Fruit fly (Drosophila melanogaster) whole organism, embryonic: ENCODE measurements around the gene Nle.

Experiments used
- BEAF-32 ChIP-seq: fragments of 200-800 bp; sonication (Bioruptor generic); optimal IDR thresholded peaks from 3 replicates; lab custom pipeline; 2017; ENCODE audit warnings: missing biosample characterization, missing genetic modification characterization, mild to moderate bottlenecking, moderate library complexity, missing genetic modification reagents
- Bgb ChIP-seq: fragments of 200-800 bp; sonication (Bioruptor generic); IDR thresholded peaks from 2 replicates; pipeline ENCODE4 v1.3.6; 2022; ENCODE audit warnings: missing biosample characterization, missing genetic modification characterization; ENCODE audit not compliant: partially characterized antibody
- CG10366 ChIP-seq: fragments of 200-800 bp; sonication (Bioruptor generic); IDR thresholded peaks from 2 replicates; pipeline ENCODE4 v1.3.6; 2022; ENCODE audit warnings: missing biosample characterization, missing genetic modification characterization
- CG17568 ChIP-seq: fragments of 200-800 bp; sonication (Bioruptor generic); optimal IDR thresholded peaks from 2 replicates; lab custom pipeline; 2018; ENCODE audit warnings: missing biosample characterization, mild to moderate bottlenecking, missing genetic modification characterization, moderate library complexity
- CG17912 ChIP-seq: fragments of 200-800 bp; sonication (Bioruptor generic); optimal IDR thresholded peaks from 2 replicates; lab custom pipeline; 2018; ENCODE audit warnings: missing biosample characterization, mild to moderate bottlenecking, missing genetic modification characterization
- CG18599 ChIP-seq: fragments of 200-800 bp; sonication (Bioruptor generic); optimal IDR thresholded peaks from 3 replicates; lab custom pipeline; 2017; ENCODE audit warnings: missing biosample characterization, missing genetic modification characterization, mild to moderate bottlenecking, moderate library complexity, missing genetic modification reagents
- CG2120 ChIP-seq: fragments of 200-800 bp; sonication (Bioruptor generic); optimal IDR thresholded peaks from 3 replicates; lab custom pipeline; 2016; ENCODE audit warnings: missing biosample characterization, missing genetic modification characterization
- CG2875 ChIP-seq: fragments of 200-800 bp; sonication (Bioruptor generic); optimal IDR thresholded peaks from 2 replicates; lab custom pipeline; 2017; ENCODE audit warnings: missing biosample characterization, mild to moderate bottlenecking, missing genetic modification characterization, missing genetic modification reagents
- CG31388 ChIP-seq: fragments of 200-800 bp; sonication (Bioruptor generic); optimal IDR thresholded peaks from 2 replicates; lab custom pipeline; 2016; ENCODE audit warnings: missing biosample characterization, missing genetic modification characterization
- CG34422 ChIP-seq: fragments of 200-800 bp; sonication (Bioruptor generic); IDR thresholded peaks from 3 replicates; pipeline ENCODE4 v1.3.6; 2022; ENCODE audit warnings: missing biosample characterization, missing genetic modification characterization
- CG4707 ChIP-seq: fragments of 200-800 bp; sonication (Bioruptor generic); optimal IDR thresholded peaks from 2 replicates; lab custom pipeline; 2018; ENCODE audit warnings: missing biosample characterization, mild to moderate bottlenecking, missing genetic modification characterization, moderate library complexity
- CG6813 ChIP-seq: fragments of 200-800 bp; sonication (Bioruptor generic); optimal IDR thresholded peaks from 2 replicates; lab custom pipeline; 2017; ENCODE audit warnings: missing biosample characterization, missing genetic modification characterization, mild to moderate bottlenecking, moderate library complexity, missing genetic modification reagents
- CG8359 ChIP-seq: fragments of 200-800 bp; sonication (Bioruptor generic); optimal IDR thresholded peaks from 2 replicates; lab custom pipeline; 2017; ENCODE audit warnings: missing biosample characterization, mild to moderate bottlenecking, missing genetic modification characterization, borderline replicate concordance
- CG9876 ChIP-seq: fragments of 200-800 bp; sonication (Bioruptor generic); optimal IDR thresholded peaks from 2 replicates; lab custom pipeline; 2016; ENCODE audit warnings: missing biosample characterization, missing genetic modification characterization
- Camta ChIP-seq: fragments of 200-800 bp; sonication (Bioruptor generic); optimal IDR thresholded peaks from 2 replicates; lab custom pipeline; 2016; ENCODE audit warnings: missing biosample characterization, missing genetic modification characterization
- D19B ChIP-seq: fragments of 200-800 bp; sonication (Bioruptor generic); optimal IDR thresholded peaks from 2 replicates; lab custom pipeline; 2017; ENCODE audit warnings: missing biosample characterization, mild to moderate bottlenecking, missing genetic modification characterization
- Dip3 ChIP-seq: fragments of 200-800 bp; sonication (Bioruptor generic); optimal IDR thresholded peaks from 3 replicates; lab custom pipeline; 2016; ENCODE audit warnings: missing biosample characterization, missing genetic modification characterization
- Dll ChIP-seq: fragments of 200-800 bp; sonication (Bioruptor generic); IDR thresholded peaks from 4 replicates; pipeline ENCODE4 v1.3.6; 2022; ENCODE audit warnings: missing biosample characterization, missing genetic modification characterization; ENCODE audit not compliant: partially characterized antibody
- E2f1 ChIP-seq: fragments of 200-800 bp; sonication (Bioruptor generic); IDR thresholded peaks from 2 replicates; pipeline ENCODE4 v1.3.6; 2022; ENCODE audit warnings: missing biosample characterization, missing genetic modification characterization
- E2f2 ChIP-seq: fragments of 200-800 bp; sonication (Bioruptor generic); IDR thresholded peaks from 2 replicates; pipeline ENCODE4 v1.3.6; 2022; ENCODE audit warnings: missing biosample characterization, missing genetic modification characterization
- ERR ChIP-seq: fragments of 200-800 bp; sonication (Bioruptor generic); optimal IDR thresholded peaks from 2 replicates; lab custom pipeline; 2016; ENCODE audit warnings: missing biosample characterization, missing genetic modification characterization
- GATAe ChIP-seq: fragments of 200-800 bp; sonication (Bioruptor generic); conservative IDR thresholded peaks from 2 replicates; pipeline ENCODE4 v1.3.6; 2022; ENCODE audit warnings: missing biosample characterization, missing genetic modification characterization
- Hmr ChIP-seq: fragments of 200-800 bp; sonication (Bioruptor generic); optimal IDR thresholded peaks from 3 replicates; lab custom pipeline; 2017; ENCODE audit warnings: mild to moderate bottlenecking, missing biosample characterization, missing genetic modification reagents, missing genetic modification characterization
- Hmx ChIP-seq: fragments of 200-800 bp; sonication (Bioruptor generic); optimal IDR thresholded peaks from 2 replicates; lab custom pipeline; 2016; ENCODE audit warnings: missing biosample characterization, missing genetic modification characterization
- MBD-R2 ChIP-seq: fragments of 200-800 bp; sonication (Bioruptor generic); IDR thresholded peaks from 2 replicates; pipeline ENCODE4 v1.3.6; 2022; ENCODE audit warnings: missing biosample characterization, missing genetic modification characterization
- MESR4 ChIP-seq: fragments of 200-800 bp; sonication (Bioruptor generic); optimal IDR thresholded peaks from 2 replicates; lab custom pipeline; 2018; ENCODE audit warnings: missing biosample characterization, mild to moderate bottlenecking, missing genetic modification characterization, moderate library complexity
- Meics ChIP-seq: fragments of 200-800 bp; sonication (Bioruptor generic); optimal IDR thresholded peaks from 2 replicates; lab custom pipeline; 2017; ENCODE audit warnings: missing biosample characterization, mild to moderate bottlenecking, missing genetic modification characterization
- Mrtf ChIP-seq: fragments of 200-800 bp; sonication (Bioruptor generic); IDR thresholded peaks from 3 replicates; pipeline ENCODE4 v1.3.6; 2022; ENCODE audit warnings: missing biosample characterization, missing genetic modification characterization
- Trl ChIP-seq, 3 experiments: fragments of >200 bp in 2 of 3; fragments of 200-800 bp in 1 of 3; sonication (Bioruptor generic) in 1 of 3; optimal IDR thresholded peaks; 2 replicates in 1 of 3; 3 replicates in 2 of 3; lab custom pipeline; 2016 to 2017; ENCODE audit warnings: missing biosample characterization in 1 of 3, missing genetic modification characterization in 1 of 3
- Vsx1 ChIP-seq: fragments of 200-800 bp; sonication (Bioruptor generic); optimal IDR thresholded peaks from 2 replicates; lab custom pipeline; 2017; ENCODE audit warnings: missing biosample characterization, mild to moderate bottlenecking, missing genetic modification characterization, missing genetic modification reagents
- YL-1 ChIP-seq: fragments of 200-800 bp; sonication (Bioruptor generic); optimal IDR thresholded peaks from 3 replicates; lab custom pipeline; 2017; ENCODE audit warnings: missing biosample characterization, mild to moderate bottlenecking, missing genetic modification characterization
- abd-A ChIP-seq: fragments of 200-800 bp; sonication (Bioruptor generic); optimal IDR thresholded peaks from 3 replicates; lab custom pipeline; 2019; ENCODE audit warnings: missing biosample characterization, mild to moderate bottlenecking, missing genetic modification characterization, moderate library complexity
- aop ChIP-seq: fragments of 200-800 bp; sonication (Bioruptor generic); IDR thresholded peaks from 2 replicates; pipeline ENCODE4 v1.3.6; 2022; ENCODE audit warnings: missing biosample characterization, missing genetic modification characterization
- br ChIP-seq: fragments of >200 bp; optimal IDR thresholded peaks from 2 replicates; lab custom pipeline; 2017
- cad ChIP-seq: fragments of >200 bp; optimal IDR thresholded peaks from 2 replicates; lab custom pipeline; 2017; ENCODE audit warnings: missing biosample characterization, missing genetic modification characterization
- cg ChIP-seq: fragments of 200-800 bp; sonication (Bioruptor generic); optimal IDR thresholded peaks from 3 replicates; lab custom pipeline; 2019; ENCODE audit warnings: missing biosample characterization, mild to moderate bottlenecking, missing genetic modification characterization, moderate library complexity
- chinmo ChIP-seq: fragments of 200-800 bp; sonication (Bioruptor generic); IDR thresholded peaks from 4 replicates; pipeline ENCODE4 v1.3.6; 2022; ENCODE audit warnings: missing biosample characterization, missing genetic modification characterization; ENCODE audit not compliant: partially characterized antibody
- chm ChIP-seq: fragments of 200-800 bp; sonication (Bioruptor generic); IDR thresholded peaks from 2 replicates; pipeline ENCODE4 v1.3.6; 2022; ENCODE audit warnings: missing biosample characterization, missing genetic modification characterization
- croc ChIP-seq: fragments of 200-800 bp; sonication (Bioruptor generic); conservative IDR thresholded peaks from 3 replicates; pipeline ENCODE4 v1.3.6; 2022; ENCODE audit warnings: missing biosample characterization, missing genetic modification characterization
- crp ChIP-seq, 2 experiments: fragments of 200-800 bp; sonication (Bioruptor generic); optimal IDR thresholded peaks; 2 replicates in 1 of 2; 3 replicates in 1 of 2; lab custom pipeline; 2017; ENCODE audit warnings: missing biosample characterization in 2 of 2, missing genetic modification characterization in 2 of 2, mild to moderate bottlenecking in 1 of 2, moderate library complexity in 1 of 2
- cwo ChIP-seq: fragments of 200-800 bp; sonication (Bioruptor generic); optimal IDR thresholded peaks from 3 replicates; lab custom pipeline; 2017; ENCODE audit warnings: missing biosample characterization, missing genetic modification characterization, mild to moderate bottlenecking, moderate library complexity, missing genetic modification reagents
- dimm ChIP-seq: fragments of 200-800 bp; sonication (Bioruptor generic); IDR thresholded peaks from 2 replicates; pipeline ENCODE4 v1.3.6; 2022; ENCODE audit warnings: missing biosample characterization, missing genetic modification characterization
- fu2 ChIP-seq: fragments of 200-800 bp; sonication (Bioruptor generic); optimal IDR thresholded peaks from 2 replicates; lab custom pipeline; 2016; ENCODE audit warnings: missing biosample characterization, missing genetic modification characterization
- grau ChIP-seq: fragments of 200-800 bp; optimal IDR thresholded peaks from 3 replicates; lab custom pipeline; 2019; ENCODE audit warnings: missing biosample characterization, mild to moderate bottlenecking, missing genetic modification characterization, moderate library complexity
- hb ChIP-seq: fragments of 200-800 bp; sonication (Bioruptor generic); IDR thresholded peaks from 3 replicates; pipeline ENCODE4 v1.3.6; 2022; ENCODE audit warnings: missing biosample characterization, missing genetic modification characterization; ENCODE audit not compliant: partially characterized antibody
- mirr ChIP-seq: fragments of 200-800 bp; sonication (Bioruptor generic); optimal IDR thresholded peaks from 3 replicates; lab custom pipeline; 2018; ENCODE audit warnings: missing biosample characterization, mild to moderate bottlenecking, missing genetic modification characterization
- rib ChIP-seq: fragments of 200-800 bp; sonication (Bioruptor generic); IDR thresholded peaks from 2 replicates; pipeline ENCODE4 v1.3.6; 2022; ENCODE audit warnings: missing biosample characterization, missing genetic modification characterization
- toy ChIP-seq: fragments of 200-800 bp; sonication (Bioruptor generic); IDR thresholded peaks from 2 replicates; pipeline ENCODE4 v1.3.6; 2022; ENCODE audit warnings: missing biosample characterization, missing genetic modification characterization
- vnd ChIP-seq: fragments of 200-800 bp; sonication (Bioruptor generic); IDR thresholded peaks from 3 replicates; pipeline ENCODE4 v1.3.6; 2022; ENCODE audit warnings: missing biosample characterization, missing genetic modification characterization; ENCODE audit not compliant: partially characterized antibody

Nle gene

DNA sequence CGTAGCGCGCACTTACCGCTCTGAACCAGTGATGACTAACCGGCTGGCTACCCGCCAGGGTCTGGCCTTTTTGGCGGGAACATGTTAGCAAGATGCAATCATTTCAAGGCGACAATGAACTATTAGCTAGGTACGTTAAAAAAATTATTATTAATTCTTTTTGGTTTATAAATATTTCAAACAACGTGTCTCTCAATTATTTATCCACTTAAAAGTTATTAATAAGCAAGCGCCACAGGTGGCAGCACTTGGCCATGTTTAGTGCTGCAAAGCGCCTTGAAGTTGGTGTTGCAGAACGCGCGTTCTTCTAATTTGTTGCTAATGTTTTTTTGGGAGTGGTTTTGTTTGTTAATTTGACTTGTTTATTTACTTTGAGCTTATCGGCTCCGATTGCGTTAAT, 6.3 kb upstream of the Nle start, which contains the start of the genes Ipk2 and cold (continued):
- TF ChIP-seq CG8359 (no peak), Hmr (GFP tag; lab: Kevin White, UChicago) (peak; percentile 86), hb (GFP tag; lab: Robert Waterston, UW) (no peak), Meics (peak; percentile 83), CG2875 (GFP tag; lab: Kevin White, UChicago) (peak; percentile 24), fu2 (GFP tag; lab: Kevin White, UChicago) (peak; percentile 79), toy (GFP tag; lab: Robert Waterston, UW) (0 out of 2 replicates have a peak, but pooled peaks have one; percentile 29), aop (GFP tag; lab: Robert Waterston, UW) (no peak), chinmo (no peak), Trl (optimal IDR thresholded peaks at IDR 0.05; lab: Kevin White, UChicago) (no peak), Trl (GFP tag; optimal IDR thresholded peaks at IDR 0.05; lab: Kevin White, UChicago) (peak; percentile 78), croc (peak; percentile 64), YL-1 (GFP tag; lab: Kevin White, UChicago) (peak; percentile 93), CG34422 (GFP tag; lab: Robert Waterston, UW) (peak; percentile 51; the same call in 2 of the 3 replicates), mirr (GFP tag; lab: Kevin White, UChicago) (peak; percentile 63), CG10366 (GFP tag; lab: Robert Waterston, UW) (peak; percentile 60), CG31388 (GFP tag; lab: Kevin White, UChicago) (peak; percentile 25), CG17912 (no peak), MESR4 (peak; percentile 45), Dll (GFP tag; lab: Robert Waterston, UW) (peak; percentile 56; the same call in 3 of the 4 replicates), br (lab: Kevin White, UChicago) (no peak), Vsx1 (GFP tag; lab: Kevin White, UChicago) (no peak), CG9876 (GFP tag; lab: Kevin White, UChicago) (peak; percentile 63), cwo (GFP tag; lab: Kevin White, UChicago) (peak; percentile 59), rib (GFP tag; lab: Robert Waterston, UW) (peak; percentile 43; the same call in 1 of the 2 replicates), CG18599 (GFP tag; lab: Kevin White, UChicago) (peak; percentile 91), CG17568 (no peak), E2f2 (GFP tag; lab: Robert Waterston, UW) (peak; percentile 78), E2f1 (GFP tag; lab: Robert Waterston, UW) (peak; percentile 75), MBD-R2 (GFP tag; lab: Robert Waterston, UW) (peak; percentile 97), BEAF-32 (GFP tag; lab: Kevin White, UChicago) (peak; percentile 46), CG2120 (GFP tag; lab: Kevin White, UChicago) (peak; percentile 90), vnd (GFP tag; lab: Robert Waterston, UW) (no peak), Dip3 (peak; percentile 84), dimm (no peak), grau (tag; lab: Kevin White, UChicago) (peak; percentile 83), crp (GFP tag; optimal IDR thresholded peaks at IDR 0.05; lab: Kevin White, UChicago) (peak in 1 of 2 experiments; percentile 54), Hmx (GFP tag; lab: Kevin White, UChicago) (no peak), chm (GFP tag; lab: Robert Waterston, UW) (no peak), ERR (GFP tag; lab: Kevin White, UChicago) (peak; percentile 42), CG4707 (GFP tag; lab: Kevin White, UChicago) (peak; percentile 11), Camta (GFP tag; lab: Kevin White, UChicago) (peak; percentile 78), abd-A (no peak), CG6813 (GFP tag; lab: Kevin White, UChicago) (peak; percentile 5), cg (GFP tag; lab: Kevin White, UChicago) (no peak), cad (GFP tag; lab: Kevin White, UChicago) (no peak), D19B (peak; percentile 65), Mrtf (GFP tag; lab: Robert Waterston, UW) (peak; percentile 63; the same call in 2 of the 3 replicates), GATAe (GFP tag; lab: Robert Waterston, UW) (peak; percentile 56; the same call in 1 of the 2 replicates), Bgb (GFP tag; lab: Robert Waterston, UW) (no peak; the same call in 1 of the 2 replicates)
